Fruit fly (Drosophila melanogaster) whole organism, pupa: ENCODE measurements around the gene sina.

Source experiments
- CG12605 ChIP-seq: fragments of 200-800 bp; sonication (Bioruptor generic); IDR thresholded peaks from 2 replicates; pipeline ENCODE4 v1.3.6; 2022; ENCODE audit warnings: missing biosample characterization, missing genetic modification characterization
- CG14655 ChIP-seq: fragments of 200-800 bp; sonication (Bioruptor generic); optimal IDR thresholded peaks from 3 replicates; lab custom pipeline; 2017; ENCODE audit warnings: mild to moderate bottlenecking, missing biosample characterization, missing genetic modification reagents, missing genetic modification characterization
- CG15710 ChIP-seq: fragments of 200-800 bp; sonication (Bioruptor generic); optimal IDR thresholded peaks from 2 replicates; lab custom pipeline; 2018; ENCODE audit warnings: missing biosample characterization, mild to moderate bottlenecking, missing genetic modification characterization, moderate library complexity
- CG17806 ChIP-seq: fragments of 200-800 bp; sonication (Bioruptor generic); optimal IDR thresholded peaks from 2 replicates; lab custom pipeline; 2018; ENCODE audit warnings: missing biosample characterization, mild to moderate bottlenecking, missing genetic modification characterization, moderate library complexity
- CG32121 ChIP-seq: fragments of 200-800 bp; sonication (Bioruptor generic); IDR thresholded peaks from 2 replicates; pipeline ENCODE4 v1.3.6; 2022; ENCODE audit warnings: missing biosample characterization, missing genetic modification characterization
- CG34367 ChIP-seq: fragments of 200-800 bp; sonication (Bioruptor generic); optimal IDR thresholded peaks from 2 replicates; lab custom pipeline; 2018; ENCODE audit warnings: missing biosample characterization, mild to moderate bottlenecking, missing genetic modification characterization
- CG4496 ChIP-seq: fragments of 200-800 bp; sonication (Bioruptor generic); IDR thresholded peaks from 3 replicates; pipeline ENCODE4 v1.3.6; 2022; ENCODE audit warnings: missing biosample characterization, missing genetic modification characterization
- CG8159 ChIP-seq: fragments of 200-800 bp; sonication (Bioruptor generic); optimal IDR thresholded peaks from 3 replicates; lab custom pipeline; 2018; ENCODE audit warnings: missing biosample characterization, mild to moderate bottlenecking, missing genetic modification characterization, moderate library complexity
- CG8301 ChIP-seq: fragments of 200-800 bp; sonication (Bioruptor generic); optimal IDR thresholded peaks from 2 replicates; lab custom pipeline; 2018; ENCODE audit warnings: missing biosample characterization, mild to moderate bottlenecking, missing genetic modification characterization
- CG9948 ChIP-seq: fragments of 200-800 bp; sonication (Bioruptor generic); optimal IDR thresholded peaks from 2 replicates; lab custom pipeline; 2018; ENCODE audit warnings: missing biosample characterization, mild to moderate bottlenecking, missing genetic modification characterization, moderate library complexity
- D1 ChIP-seq: fragments of 200-800 bp; sonication (Bioruptor generic); optimal IDR thresholded peaks from 2 replicates; lab custom pipeline; 2018; ENCODE audit warnings: missing biosample characterization, mild to moderate bottlenecking, missing genetic modification characterization, moderate library complexity
- EcR ChIP-seq: fragments of 200-800 bp; sonication (Bioruptor generic); optimal IDR thresholded peaks from 3 replicates; lab custom pipeline; 2019; ENCODE audit warnings: missing biosample characterization, missing genetic modification characterization, mild to moderate bottlenecking, moderate library complexity, missing genetic modification reagents
- Ets98B ChIP-seq: fragments of 200-800 bp; sonication (Bioruptor generic); IDR thresholded peaks from 2 replicates; pipeline ENCODE4 v1.3.6; 2022; ENCODE audit warnings: missing biosample characterization, missing genetic modification characterization
- Pif1A ChIP-seq: fragments of 200-800 bp; sonication (Bioruptor generic); optimal IDR thresholded peaks from 3 replicates; lab custom pipeline; 2016; ENCODE audit warnings: missing biosample characterization, missing genetic modification characterization
- Pif1B ChIP-seq: fragments of 200-800 bp; sonication (Bioruptor generic); optimal IDR thresholded peaks from 3 replicates; lab custom pipeline; 2016; ENCODE audit warnings: missing biosample characterization, missing genetic modification characterization
- Snoo ChIP-seq: fragments of 200-800 bp; sonication (Bioruptor generic); optimal IDR thresholded peaks from 3 replicates; lab custom pipeline; 2017; ENCODE audit warnings: missing biosample characterization, mild to moderate bottlenecking, missing genetic modification characterization, inconsistent platforms
- fd96Ca ChIP-seq: fragments of 200-800 bp; sonication (Bioruptor generic); IDR thresholded peaks from 3 replicates; pipeline ENCODE4 v1.3.6; 2022; ENCODE audit warnings: missing biosample characterization, missing genetic modification characterization
- gl ChIP-seq: fragments of 200-800 bp; sonication (Bioruptor generic); optimal IDR thresholded peaks from 2 replicates; lab custom pipeline; 2018; ENCODE audit warnings: missing biosample characterization, mild to moderate bottlenecking, missing genetic modification characterization
- rn ChIP-seq: fragments of 200-800 bp; sonication (Bioruptor generic); IDR thresholded peaks from 2 replicates; pipeline ENCODE4 v1.3.6; 2022; ENCODE audit warnings: missing biosample characterization, missing genetic modification characterization

The sina gene

dm6 chr3L:16824725-16825124 lies 28.8 kb upstream of the sina start:
- TF ChIP-seq Pif1B (GFP tag; lab: Kevin White, UChicago) (no peak), CG8301 (tag; lab: Kevin White, UChicago) (no peak), CG4496 (GFP tag; lab: Robert Waterston, UW) (0 out of 3 replicates have a peak, but pooled peaks have one; percentile 14)

- TF ChIP-seq rn (GFP tag; lab: Robert Waterston, UW) (no peak), CG15710 (tag; lab: Kevin White, UChicago) (peak; percentile 30), CG14655 (peak; percentile 21), CG8159 (tag; lab: Kevin White, UChicago) (peak; percentile 18)
Measured at dm6 chr3L:16825195-16825594, 28.4 kb upstream of the sina start.

DNA sequence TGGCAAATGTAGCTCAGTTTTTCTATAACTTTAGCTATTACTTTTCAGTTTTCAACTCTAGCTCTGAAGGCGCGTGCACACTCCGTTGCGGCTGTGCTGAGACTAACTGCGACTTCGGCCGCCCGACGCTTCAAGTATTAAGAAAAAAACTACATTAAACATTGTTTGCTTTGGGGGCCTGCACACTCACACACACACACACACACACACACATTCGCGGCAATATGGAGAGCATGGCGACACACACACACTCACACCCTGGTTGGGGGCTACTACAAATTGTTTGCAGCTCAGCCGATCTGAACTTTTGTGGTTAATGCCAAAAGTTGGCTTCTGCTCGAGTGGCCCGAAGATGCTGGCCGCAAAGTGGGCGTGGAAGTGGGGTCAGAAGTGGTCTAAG lies 24.6 kb upstream of the sina start, which contains the start of gene CG13024:
Gene CG13024, minus strand, starts transcription at position 108 of the 400 bp plus-strand sequence.
- TF ChIP-seq Ets98B (GFP tag; lab: Robert Waterston, UW) (no peak), CG32121 (GFP tag; lab: Robert Waterston, UW) (no peak), CG12605 (GFP tag; lab: Robert Waterston, UW) (no peak), EcR (GFP tag; lab: Kevin White, UChicago) (no peak), Pif1B (GFP tag; lab: Kevin White, UChicago) (no peak), CG8159 (tag; lab: Kevin White, UChicago) (no peak), D1 (tag; lab: Kevin White, UChicago) (no peak), CG4496 (GFP tag; lab: Robert Waterston, UW) (no peak), gl (tag; lab: Kevin White, UChicago) (no peak), CG15710 (tag; lab: Kevin White, UChicago) (no peak)

DNA sequence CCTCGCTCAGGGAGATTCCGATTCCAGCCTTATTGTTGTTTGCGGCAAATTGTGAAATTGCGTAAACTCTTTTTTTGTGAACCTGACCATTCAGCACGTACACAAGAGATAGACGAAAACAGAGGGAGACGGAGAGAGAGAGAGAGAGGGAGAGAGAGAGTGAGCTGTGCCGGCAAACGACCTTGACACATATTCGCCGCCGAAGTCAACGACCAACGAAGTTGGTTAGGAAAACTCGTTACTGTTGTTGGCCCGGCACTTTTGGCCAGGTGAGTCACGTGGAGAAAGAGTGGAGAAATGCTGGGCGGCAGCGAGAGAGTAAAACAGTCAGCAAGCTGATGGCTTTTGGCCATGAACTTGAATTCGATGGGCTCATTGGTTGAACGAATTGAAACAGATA lies 23.6 kb upstream of the sina start:
- TF ChIP-seq CG8301 (tag; lab: Kevin White, UChicago) = no peak
- TF ChIP-seq EcR (GFP tag; lab: Kevin White, UChicago) = peak; percentile 69

- no peak for TF ChIP-seq gl (tag; lab: Kevin White, UChicago)
- TF ChIP-seq Pif1B (GFP tag; lab: Kevin White, UChicago) = no peak
- no peak for TF ChIP-seq fd96Ca (GFP tag; lab: Robert Waterston, UW)
- no peak for TF ChIP-seq CG8301 (tag; lab: Kevin White, UChicago)
Measured at dm6 chr3L:16836732-16837131, 16.8 kb upstream of the sina start.

dm6 chr3L:16840540-16840939 lies 13.0 kb upstream of the sina start:
- TF ChIP-seq CG15710 (tag; lab: Kevin White, UChicago) (no peak), CG8159 (tag; lab: Kevin White, UChicago) (peak; percentile 31)

DNA sequence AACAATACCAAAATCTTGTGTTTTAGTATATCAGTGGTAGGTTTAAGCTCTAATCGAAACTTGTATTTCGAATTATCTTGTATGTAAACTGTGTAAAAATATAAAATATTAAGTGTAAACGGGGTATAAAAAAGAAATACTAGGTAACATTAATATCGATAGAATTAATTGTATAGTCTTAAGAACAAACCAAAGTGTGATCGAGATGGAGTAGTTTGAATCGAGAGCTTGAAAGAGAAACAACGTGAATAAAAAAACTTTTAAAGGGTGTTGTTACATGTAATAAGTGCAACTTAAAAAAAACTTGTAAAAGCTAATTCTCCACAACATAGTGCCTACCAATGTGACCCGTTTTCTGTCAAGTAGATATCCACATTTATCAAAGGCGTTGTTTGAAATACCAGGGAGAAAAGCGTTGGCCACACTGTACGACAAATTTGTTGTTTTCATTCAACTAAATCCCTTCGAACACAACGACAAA lies 11.4 kb upstream of the sina start, which contains the start of gene TSG101:
Gene TSG101, plus strand, starts transcription at position 208 of the 481 bp plus-strand sequence.
- TF ChIP-seq CG17806 (tag; lab: Kevin White, UChicago) (no peak), CG9948 (tag; lab: Kevin White, UChicago) (no peak), Pif1A (GFP tag; lab: Kevin White, UChicago) (no peak), CG8159 (tag; lab: Kevin White, UChicago) (no peak), CG32121 (GFP tag; lab: Robert Waterston, UW) (no peak), CG8301 (tag; lab: Kevin White, UChicago) (no peak), fd96Ca (GFP tag; lab: Robert Waterston, UW) (no peak), EcR (GFP tag; lab: Kevin White, UChicago) (no peak), CG34367 (no peak)

DNA sequence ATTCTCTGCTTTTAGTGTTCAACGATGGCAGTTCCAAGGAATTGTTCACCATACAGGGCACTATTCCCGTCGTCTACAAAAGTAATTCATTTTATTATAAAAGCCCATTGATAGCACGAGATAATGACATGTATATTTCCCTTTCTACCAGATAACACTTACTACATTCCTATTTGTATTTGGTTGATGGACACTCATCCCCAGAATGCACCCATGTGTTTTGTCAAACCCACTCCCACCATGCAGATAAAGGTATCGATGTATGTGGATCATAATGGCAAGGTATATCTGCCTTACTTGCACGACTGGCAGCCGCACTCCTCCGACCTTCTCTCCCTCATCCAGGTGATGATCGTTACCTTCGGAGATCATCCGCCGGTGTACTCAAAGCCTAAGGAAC lies 10.6 kb upstream of the sina start:
- TF ChIP-seq CG34367 (no peak), CG8301 (tag; lab: Kevin White, UChicago) (no peak), CG14655 (no peak), CG15710 (tag; lab: Kevin White, UChicago) (no peak), gl (tag; lab: Kevin White, UChicago) (no peak), CG4496 (GFP tag; lab: Robert Waterston, UW) (no peak), Snoo (tag; lab: Kevin White, UChicago) (no peak), EcR (GFP tag; lab: Kevin White, UChicago) (no peak), fd96Ca (GFP tag; lab: Robert Waterston, UW) (no peak), Pif1A (GFP tag; lab: Kevin White, UChicago) (no peak), CG12605 (GFP tag; lab: Robert Waterston, UW) (no peak), rn (GFP tag; lab: Robert Waterston, UW) (no peak), CG9948 (tag; lab: Kevin White, UChicago) (no peak), CG32121 (GFP tag; lab: Robert Waterston, UW) (no peak), Ets98B (GFP tag; lab: Robert Waterston, UW) (no peak), Pif1B (GFP tag; lab: Kevin White, UChicago) (no peak)
